Fruit fly (Drosophila melanogaster) whole organism, pupa: ENCODE measurements around the gene Cad89D.

ENCODE experiments used
- CG10348 ChIP-seq: fragments of 200-800 bp; sonication (Bioruptor generic); IDR thresholded peaks from 2 replicates; pipeline ENCODE4 v1.3.6; 2022; ENCODE audit warnings: missing biosample characterization, missing genetic modification characterization
- CG12605 ChIP-seq: fragments of 200-800 bp; sonication (Bioruptor generic); IDR thresholded peaks from 2 replicates; pipeline ENCODE4 v1.3.6; 2022; ENCODE audit warnings: missing biosample characterization, missing genetic modification characterization
- CG13204 ChIP-seq: fragments of 200-800 bp; sonication (Bioruptor generic); optimal IDR thresholded peaks from 2 replicates; lab custom pipeline; 2018; ENCODE audit warnings: missing biosample characterization, mild to moderate bottlenecking, missing genetic modification characterization, moderate library complexity
- CG14655 ChIP-seq: fragments of 200-800 bp; sonication (Bioruptor generic); optimal IDR thresholded peaks from 3 replicates; lab custom pipeline; 2017; ENCODE audit warnings: mild to moderate bottlenecking, missing biosample characterization, missing genetic modification reagents, missing genetic modification characterization
- CG15710 ChIP-seq: fragments of 200-800 bp; sonication (Bioruptor generic); optimal IDR thresholded peaks from 2 replicates; lab custom pipeline; 2018; ENCODE audit warnings: missing biosample characterization, mild to moderate bottlenecking, missing genetic modification characterization, moderate library complexity
- CG17806 ChIP-seq: fragments of 200-800 bp; sonication (Bioruptor generic); optimal IDR thresholded peaks from 2 replicates; lab custom pipeline; 2018; ENCODE audit warnings: missing biosample characterization, mild to moderate bottlenecking, missing genetic modification characterization, moderate library complexity
- CG32121 ChIP-seq: fragments of 200-800 bp; sonication (Bioruptor generic); IDR thresholded peaks from 2 replicates; pipeline ENCODE4 v1.3.6; 2022; ENCODE audit warnings: missing biosample characterization, missing genetic modification characterization
- CG34367 ChIP-seq: fragments of 200-800 bp; sonication (Bioruptor generic); optimal IDR thresholded peaks from 2 replicates; lab custom pipeline; 2018; ENCODE audit warnings: missing biosample characterization, mild to moderate bottlenecking, missing genetic modification characterization
- CG4496 ChIP-seq: fragments of 200-800 bp; sonication (Bioruptor generic); IDR thresholded peaks from 3 replicates; pipeline ENCODE4 v1.3.6; 2022; ENCODE audit warnings: missing biosample characterization, missing genetic modification characterization
- CG8159 ChIP-seq: fragments of 200-800 bp; sonication (Bioruptor generic); optimal IDR thresholded peaks from 3 replicates; lab custom pipeline; 2018; ENCODE audit warnings: missing biosample characterization, mild to moderate bottlenecking, missing genetic modification characterization, moderate library complexity
- CG8301 ChIP-seq: fragments of 200-800 bp; sonication (Bioruptor generic); optimal IDR thresholded peaks from 2 replicates; lab custom pipeline; 2018; ENCODE audit warnings: missing biosample characterization, mild to moderate bottlenecking, missing genetic modification characterization
- CG9948 ChIP-seq: fragments of 200-800 bp; sonication (Bioruptor generic); optimal IDR thresholded peaks from 2 replicates; lab custom pipeline; 2018; ENCODE audit warnings: missing biosample characterization, mild to moderate bottlenecking, missing genetic modification characterization, moderate library complexity
- D1 ChIP-seq: fragments of 200-800 bp; sonication (Bioruptor generic); optimal IDR thresholded peaks from 2 replicates; lab custom pipeline; 2018; ENCODE audit warnings: missing biosample characterization, mild to moderate bottlenecking, missing genetic modification characterization, moderate library complexity
- EcR ChIP-seq: fragments of 200-800 bp; sonication (Bioruptor generic); optimal IDR thresholded peaks from 3 replicates; lab custom pipeline; 2019; ENCODE audit warnings: missing biosample characterization, missing genetic modification characterization, mild to moderate bottlenecking, moderate library complexity, missing genetic modification reagents
- Ets98B ChIP-seq: fragments of 200-800 bp; sonication (Bioruptor generic); IDR thresholded peaks from 2 replicates; pipeline ENCODE4 v1.3.6; 2022; ENCODE audit warnings: missing biosample characterization, missing genetic modification characterization
- Pif1A ChIP-seq: fragments of 200-800 bp; sonication (Bioruptor generic); optimal IDR thresholded peaks from 3 replicates; lab custom pipeline; 2016; ENCODE audit warnings: missing biosample characterization, missing genetic modification characterization
- Pif1B ChIP-seq: fragments of 200-800 bp; sonication (Bioruptor generic); optimal IDR thresholded peaks from 3 replicates; lab custom pipeline; 2016; ENCODE audit warnings: missing biosample characterization, missing genetic modification characterization
- Snoo ChIP-seq: fragments of 200-800 bp; sonication (Bioruptor generic); optimal IDR thresholded peaks from 3 replicates; lab custom pipeline; 2017; ENCODE audit warnings: missing biosample characterization, mild to moderate bottlenecking, missing genetic modification characterization, inconsistent platforms
- fd96Ca ChIP-seq: fragments of 200-800 bp; sonication (Bioruptor generic); IDR thresholded peaks from 3 replicates; pipeline ENCODE4 v1.3.6; 2022; ENCODE audit warnings: missing biosample characterization, missing genetic modification characterization
- gl ChIP-seq: fragments of 200-800 bp; sonication (Bioruptor generic); optimal IDR thresholded peaks from 2 replicates; lab custom pipeline; 2018; ENCODE audit warnings: missing biosample characterization, mild to moderate bottlenecking, missing genetic modification characterization
- rn ChIP-seq: fragments of 200-800 bp; sonication (Bioruptor generic); IDR thresholded peaks from 2 replicates; pipeline ENCODE4 v1.3.6; 2022; ENCODE audit warnings: missing biosample characterization, missing genetic modification characterization

Cad89D gene

DNA sequence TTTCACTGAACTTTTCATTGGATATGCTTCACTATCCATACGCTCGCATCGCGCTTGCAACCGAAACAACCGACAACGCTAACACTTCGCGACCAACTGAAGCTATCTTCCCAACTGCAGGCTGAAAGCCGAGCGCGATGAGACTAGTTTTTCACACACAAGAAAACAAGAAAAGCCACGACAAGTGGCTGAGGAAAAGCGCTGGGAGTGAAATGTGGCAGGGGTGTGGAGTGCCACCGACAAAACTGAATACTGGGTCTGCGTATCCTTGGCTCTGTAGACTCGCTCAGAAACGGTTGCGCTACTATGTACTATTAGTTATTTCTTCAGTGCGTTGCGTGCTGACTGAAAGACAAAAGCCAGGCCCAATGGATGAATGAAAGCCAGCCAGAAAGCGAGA lies at the start of gene Cad89D:
TSS of gene Cad89D (minus strand) at position 101 of the 400 bp plus-strand sequence.
- TF ChIP-seq Pif1B (GFP tag; lab: Kevin White, UChicago) = no peak
- TF ChIP-seq CG17806 (tag; lab: Kevin White, UChicago) = no peak
- TF ChIP-seq CG9948 (tag; lab: Kevin White, UChicago) = no peak
- TF ChIP-seq CG13204 (GFP tag; lab: Kevin White, UChicago) = no peak
- no peak for TF ChIP-seq EcR (GFP tag; lab: Kevin White, UChicago)
- TF ChIP-seq CG10348 (GFP tag; lab: Robert Waterston, UW) = no peak
- no peak for TF ChIP-seq CG4496 (GFP tag; lab: Robert Waterston, UW)
- TF ChIP-seq CG8159 (tag; lab: Kevin White, UChicago) = no peak
- TF ChIP-seq CG15710 (tag; lab: Kevin White, UChicago) = no peak
- TF ChIP-seq rn (GFP tag; lab: Robert Waterston, UW) = no peak
- no peak for TF ChIP-seq CG8301
- no peak for TF ChIP-seq gl (tag; lab: Kevin White, UChicago)
- peak; percentile 4 for TF ChIP-seq CG14655 (GFP tag; lab: Kevin White, UChicago)
- TF ChIP-seq Pif1A (GFP tag; lab: Kevin White, UChicago) = no peak
- TF ChIP-seq Ets98B = peak; percentile 16; the same call in 1 of the 2 replicates
- TF ChIP-seq fd96Ca (GFP tag; lab: Robert Waterston, UW) = no peak
- no peak for TF ChIP-seq Snoo (tag; lab: Kevin White, UChicago)
- no peak for TF ChIP-seq CG32121

DNA sequence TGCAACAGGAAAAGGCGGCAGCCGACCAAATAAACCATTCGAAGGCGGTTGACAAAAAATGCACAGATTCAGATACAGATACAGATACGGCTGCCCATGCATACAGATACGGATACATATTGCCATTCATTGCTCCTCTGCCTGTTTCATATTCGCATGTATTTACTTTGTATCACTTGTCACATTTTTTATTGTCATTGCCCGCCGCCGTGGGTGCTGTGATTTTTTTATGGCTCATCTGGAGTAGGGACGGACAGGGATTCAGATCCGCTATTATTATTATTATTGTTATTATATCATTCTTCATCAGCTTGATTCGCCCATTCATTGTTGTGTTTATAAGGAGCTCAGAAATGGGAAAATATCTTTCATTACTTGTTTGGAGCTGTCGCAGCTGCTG lies 47.3 kb upstream of the Cad89D start:
- TF ChIP-seq EcR (GFP tag; lab: Kevin White, UChicago) (peak; percentile 25), CG12605 (GFP tag; lab: Robert Waterston, UW) (no peak)

DNA sequence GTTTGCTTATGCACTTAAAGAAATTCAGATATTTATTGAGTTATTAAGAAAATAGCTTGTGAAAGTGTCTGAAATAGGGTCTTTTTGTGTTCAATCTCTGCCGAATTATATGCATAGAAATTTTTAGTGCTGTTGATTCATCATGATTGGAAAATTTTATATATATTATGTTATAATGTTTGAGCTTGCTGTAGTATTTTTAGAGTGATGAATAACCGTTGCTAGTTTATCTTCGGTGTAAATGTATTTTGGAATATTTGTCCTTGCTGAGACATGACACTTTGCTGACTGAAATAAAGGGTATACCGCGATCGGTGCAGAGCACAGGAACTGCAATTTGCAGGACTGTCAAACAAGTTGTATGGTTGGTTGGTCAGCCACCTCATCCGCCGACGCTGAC lies 46.7 kb upstream of the Cad89D start:
- TF ChIP-seq CG8159 (tag; lab: Kevin White, UChicago) = peak; percentile 64
- TF ChIP-seq CG17806 (tag; lab: Kevin White, UChicago) = peak; percentile 63
- TF ChIP-seq Pif1A (GFP tag; lab: Kevin White, UChicago) = peak; percentile 23
- no peak for TF ChIP-seq Ets98B
- no peak for TF ChIP-seq CG10348 (GFP tag; lab: Robert Waterston, UW)
- TF ChIP-seq CG8301 = peak; percentile 37
- no peak for TF ChIP-seq fd96Ca (GFP tag; lab: Robert Waterston, UW)
- peak; percentile 44 for TF ChIP-seq CG15710 (tag; lab: Kevin White, UChicago)
- TF ChIP-seq D1 (tag; lab: Kevin White, UChicago) = no peak
- TF ChIP-seq CG14655 (GFP tag; lab: Kevin White, UChicago) = peak; percentile 44
- TF ChIP-seq CG32121 = no peak
- no peak for TF ChIP-seq rn (GFP tag; lab: Robert Waterston, UW)
- no peak for TF ChIP-seq CG12605 (GFP tag; lab: Robert Waterston, UW)
- TF ChIP-seq CG9948 (tag; lab: Kevin White, UChicago) = peak; percentile 40
- TF ChIP-seq CG34367 (tag; lab: Kevin White, UChicago) = peak; percentile 20
- no peak for TF ChIP-seq Snoo (tag; lab: Kevin White, UChicago)
- TF ChIP-seq CG4496 (GFP tag; lab: Robert Waterston, UW) = no peak
- TF ChIP-seq Pif1B (GFP tag; lab: Kevin White, UChicago) = no peak

DNA sequence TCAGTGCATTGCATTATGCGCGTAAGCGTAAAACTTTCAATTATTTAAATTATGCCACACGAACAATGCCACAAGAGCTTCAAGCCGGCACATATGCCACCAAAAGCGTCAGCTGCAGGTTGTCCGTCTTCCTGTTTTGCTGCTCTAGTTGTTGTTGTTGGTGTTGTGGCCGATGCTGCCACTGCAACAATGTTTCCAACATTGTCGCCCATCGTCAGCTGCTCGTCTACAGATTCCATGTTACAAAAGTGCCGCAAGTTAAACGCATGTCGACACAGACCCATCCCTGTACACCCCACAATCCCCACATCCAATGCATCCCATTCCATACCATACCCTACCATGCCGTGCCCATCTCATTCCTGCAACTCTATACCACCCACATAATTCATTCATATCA lies 46.1 kb upstream of the Cad89D start:
- TF ChIP-seq CG13204 (GFP tag; lab: Kevin White, UChicago) (no peak), CG9948 (tag; lab: Kevin White, UChicago) (no peak), Snoo (tag; lab: Kevin White, UChicago) (no peak), CG34367 (tag; lab: Kevin White, UChicago) (no peak), CG14655 (GFP tag; lab: Kevin White, UChicago) (no peak), CG32121 (no peak), fd96Ca (GFP tag; lab: Robert Waterston, UW) (no peak), CG10348 (GFP tag; lab: Robert Waterston, UW) (no peak), gl (tag; lab: Kevin White, UChicago) (no peak), CG8301 (no peak), rn (GFP tag; lab: Robert Waterston, UW) (no peak), D1 (tag; lab: Kevin White, UChicago) (no peak)

DNA sequence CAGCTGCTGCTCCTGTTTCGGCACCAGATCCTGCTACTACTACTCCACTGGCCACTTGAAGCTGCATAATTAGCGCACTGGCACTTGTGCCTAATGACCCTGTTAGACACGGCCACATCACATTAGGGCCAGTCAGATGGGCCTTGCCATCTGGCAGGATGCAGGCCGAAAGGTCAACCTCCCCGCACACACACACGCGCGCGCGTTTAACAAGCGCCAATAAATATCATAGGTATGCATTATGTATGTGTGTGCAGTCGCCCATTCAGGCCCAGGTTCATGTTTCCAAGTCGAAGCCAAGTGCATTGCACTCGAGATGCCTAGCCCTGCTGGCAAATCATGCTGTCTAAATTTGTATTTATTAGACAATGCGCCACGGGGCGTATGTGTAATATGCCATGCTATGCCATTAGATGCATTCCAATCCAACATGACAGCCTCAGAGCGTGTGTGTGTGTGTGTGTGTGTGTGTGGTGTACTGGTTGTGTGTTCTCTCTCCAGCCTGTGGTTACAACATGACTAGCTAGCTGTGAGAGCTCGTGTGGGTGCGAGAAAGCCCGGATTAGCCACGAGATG lies 43.7 kb upstream of the Cad89D start:
- TF ChIP-seq CG17806 (tag; lab: Kevin White, UChicago) = no peak
- no peak for TF ChIP-seq D1 (tag; lab: Kevin White, UChicago)
- TF ChIP-seq CG13204 (GFP tag; lab: Kevin White, UChicago) = no peak
- no peak for TF ChIP-seq CG15710 (tag; lab: Kevin White, UChicago)
- no peak for TF ChIP-seq CG32121
- TF ChIP-seq CG8159 (tag; lab: Kevin White, UChicago) = no peak
- TF ChIP-seq CG4496 (GFP tag; lab: Robert Waterston, UW) = no peak
- TF ChIP-seq fd96Ca (GFP tag; lab: Robert Waterston, UW) = no peak
- no peak for TF ChIP-seq Ets98B
- TF ChIP-seq Pif1A (GFP tag; lab: Kevin White, UChicago) = no peak
- no peak for TF ChIP-seq EcR (GFP tag; lab: Kevin White, UChicago)
- TF ChIP-seq CG34367 (tag; lab: Kevin White, UChicago) = no peak
- TF ChIP-seq gl (tag; lab: Kevin White, UChicago) = no peak
- no peak for TF ChIP-seq Snoo (tag; lab: Kevin White, UChicago)
- no peak for TF ChIP-seq CG8301
- TF ChIP-seq Pif1B (GFP tag; lab: Kevin White, UChicago) = no peak
- TF ChIP-seq CG9948 (tag; lab: Kevin White, UChicago) = no peak
- TF ChIP-seq CG10348 (GFP tag; lab: Robert Waterston, UW) = no peak
